Worm (Caenorhabditis elegans) whole organism, midembryonic: ENCODE data around the gene F13A2.2.

Source experiments
- T22C8.4 ChIP-seq: fragments of 200-800 bp; sonication (Bioruptor generic); IDR thresholded peaks from 2 replicates; pipeline ENCODE4 v1.3.6; 2022; ENCODE audit warnings: missing genetic modification characterization, missing compliant biosample characterization
- cog-1 ChIP-seq: sonication (generic microtip); optimal IDR thresholded peaks from 2 replicates; lab custom pipeline; 2016; ENCODE audit warnings: missing genetic modification characterization, missing compliant biosample characterization
- flt-1 ChIP-seq: fragments of 200-800 bp; sonication (Bioruptor generic); IDR thresholded peaks from 2 replicates; pipeline ENCODE4 v1.3.6; 2022; ENCODE audit warnings: missing genetic modification characterization, missing compliant biosample characterization
- klf-2 ChIP-seq: fragments of 200-800 bp; sonication (Bioruptor generic); conservative IDR thresholded peaks from 2 replicates; pipeline ENCODE4 v1.3.6; 2022; ENCODE audit warnings: missing genetic modification reagents, missing genetic modification characterization, missing compliant biosample characterization
- med-1 ChIP-seq: sonication (generic microtip); optimal IDR thresholded peaks from 2 replicates; lab custom pipeline; 2017; ENCODE audit warnings: missing genetic modification characterization, mild to moderate bottlenecking, missing compliant biosample characterization, antibody characterized with exemption, missing genetic modification reagents; ENCODE audit not compliant: insufficient read depth
- ref-1 ChIP-seq: fragments of 200-800 bp; sonication (Bioruptor generic); conservative IDR thresholded peaks from 2 replicates; pipeline ENCODE4 v1.3.6; 2022; ENCODE audit warnings: missing genetic modification reagents, missing genetic modification characterization, missing compliant biosample characterization
- tab-1 ChIP-seq: fragments of 200-800 bp; sonication (Bioruptor generic); IDR thresholded peaks from 2 replicates; pipeline ENCODE4 v1.3.6; 2022; ENCODE audit warnings: missing genetic modification characterization, missing compliant biosample characterization
- ztf-23 ChIP-seq: fragments of 200-800 bp; sonication (Bioruptor generic); IDR thresholded peaks from 2 replicates; pipeline ENCODE4 v1.3.6; 2022; ENCODE audit warnings: missing genetic modification reagents, missing genetic modification characterization, missing compliant biosample characterization
- ztf-29 ChIP-seq: fragments of 200-800 bp; sonication (Bioruptor generic); IDR thresholded peaks from 2 replicates; pipeline ENCODE4 v1.3.6; 2022; ENCODE audit warnings: missing genetic modification reagents, missing genetic modification characterization, missing compliant biosample characterization

- TF ChIP-seq ztf-29 (no peak), med-1 (GFP tag; lab: Kevin White, UChicago) (no peak), cog-1 (tag; lab: Kevin White, UChicago) (no peak), flt-1 (no peak), T22C8.4 (GFP tag; lab: Robert Waterston, UW) (no peak), klf-2 (no peak), tab-1 (GFP tag; lab: Robert Waterston, UW) (no peak), ref-1 (GFP tag; lab: Robert Waterston, UW) (no peak), ztf-23 (GFP tag; lab: Robert Waterston, UW) (no peak)
Measured at ce11 chrV:4375807-4376564, 8.4 kb downstream of the F13A2.2 start, which contains the start of gene F32D1.7.
